Worm (Caenorhabditis elegans) whole organism, L3 larva: ENCODE data around the gene ccch-2.
A peak's percentile ranks its signal among the peaks of the same experiment; 100 is the strongest.
"Not testable (repeated sequence)": the region's sequence is repeated elsewhere in the genome, so short reads cannot be mapped to it uniquely, and the experiment has no call there.

Experiments used
- ZK546.5 ChIP-seq: sonication (generic microtip); optimal IDR thresholded peaks from 2 replicates; lab custom pipeline; 2017; ENCODE audit warnings: missing biosample characterization, missing genetic modification characterization
- aly-2 ChIP-seq: fragments of 150-350 bp; optimal IDR thresholded peaks from 2 replicates; lab custom pipeline; 2014; ENCODE audit warnings: missing biosample characterization, missing genetic modification characterization
- ama-1 ChIP-seq: fragments of 150-350 bp; optimal IDR thresholded peaks from 2 replicates; lab custom pipeline; 2018
- ceh-28 ChIP-seq: fragments of 150-350 bp; optimal IDR thresholded peaks from 2 replicates; lab custom pipeline; 2014; ENCODE audit warnings: missing biosample characterization, missing genetic modification reagents, missing genetic modification characterization
- ceh-82 ChIP-seq: fragments of 150-350 bp; optimal IDR thresholded peaks from 2 replicates; lab custom pipeline; 2014; ENCODE audit warnings: missing biosample characterization, missing genetic modification characterization
- ceh-9 ChIP-seq: sonication (generic microtip); optimal IDR thresholded peaks from 2 replicates; lab custom pipeline; 2018; ENCODE audit warnings: missing biosample characterization, missing genetic modification characterization
- daf-12 ChIP-seq: fragments of 150-350 bp; optimal IDR thresholded peaks from 2 replicates; lab custom pipeline; 2014; ENCODE audit warnings: missing biosample characterization, missing genetic modification reagents, missing genetic modification characterization
- egl-27 ChIP-seq: sonication (generic microtip); optimal IDR thresholded peaks from 4 replicates; lab custom pipeline; 2017; ENCODE audit warnings: missing biosample characterization, missing genetic modification reagents, missing genetic modification characterization
- egl-5 ChIP-seq: fragments of 150-350 bp; optimal IDR thresholded peaks from 2 replicates; lab custom pipeline; 2017; ENCODE audit warnings: missing biosample characterization, missing genetic modification reagents, missing genetic modification characterization, inconsistent platforms
- elt-1 ChIP-seq: fragments of 150-350 bp; optimal IDR thresholded peaks from 2 replicates; lab custom pipeline; 2014; ENCODE audit warnings: missing biosample characterization, missing genetic modification characterization
- elt-2 ChIP-seq: sonication (generic microtip); optimal IDR thresholded peaks from 2 replicates; lab custom pipeline; 2016; ENCODE audit warnings: missing genetic modification reagents, mild to moderate bottlenecking, missing genetic modification characterization, missing compliant biosample characterization
- elt-3 ChIP-seq, 3 experiments: fragments of 150-350 bp in 1 of 3; sonication (generic microtip) in 2 of 3; optimal IDR thresholded peaks; 2 replicates in 2 of 3; 4 replicates in 1 of 3; lab custom pipeline; 2014 to 2017; ENCODE audit warnings: missing biosample characterization in 3 of 3, missing genetic modification characterization in 3 of 3
- fkh-10 ChIP-seq: sonication (generic microtip); optimal IDR thresholded peaks from 2 replicates; lab custom pipeline; 2017; ENCODE audit warnings: missing biosample characterization, missing genetic modification reagents, missing genetic modification characterization
- fkh-2 ChIP-seq: fragments of 150-350 bp; optimal IDR thresholded peaks from 2 replicates; lab custom pipeline; 2014; ENCODE audit warnings: missing biosample characterization, missing genetic modification reagents, missing genetic modification characterization
- fos-1 ChIP-seq: fragments of 150-350 bp; optimal IDR thresholded peaks from 2 replicates; lab custom pipeline; 2014; ENCODE audit warnings: missing biosample characterization, missing genetic modification characterization
- jun-1 ChIP-seq: fragments of 150-350 bp; optimal IDR thresholded peaks from 2 replicates; lab custom pipeline; 2014; ENCODE audit warnings: missing biosample characterization, missing genetic modification reagents, missing genetic modification characterization
- lin-39 ChIP-seq: fragments of 150-350 bp; optimal IDR thresholded peaks from 2 replicates; lab custom pipeline; 2018; ENCODE audit warnings: missing biosample characterization, missing genetic modification reagents, missing genetic modification characterization
- lsy-12 ChIP-seq: sonication (generic microtip); optimal IDR thresholded peaks from 2 replicates; lab custom pipeline; 2016; ENCODE audit warnings: mild to moderate bottlenecking, missing genetic modification characterization, missing compliant biosample characterization
- mdl-1 ChIP-seq: fragments of 150-350 bp; optimal IDR thresholded peaks from 2 replicates; lab custom pipeline; 2014; ENCODE audit warnings: missing biosample characterization, missing genetic modification characterization
- nfya-1 ChIP-seq: sonication (generic microtip); optimal IDR thresholded peaks from 2 replicates; lab custom pipeline; 2017; ENCODE audit warnings: missing genetic modification characterization, mild to moderate bottlenecking, missing compliant biosample characterization, antibody characterized with exemption, moderate library complexity; ENCODE audit not compliant: insufficient read depth
- nhr-11 ChIP-seq: fragments of 150-350 bp; optimal IDR thresholded peaks from 2 replicates; lab custom pipeline; 2014; ENCODE audit warnings: missing biosample characterization, missing genetic modification characterization
- nhr-12 ChIP-seq: fragments of 150-350 bp; optimal IDR thresholded peaks from 2 replicates; lab custom pipeline; 2014; ENCODE audit warnings: missing biosample characterization, missing genetic modification characterization
- nhr-23 ChIP-seq: fragments of 150-350 bp; optimal IDR thresholded peaks from 2 replicates; lab custom pipeline; 2014; ENCODE audit warnings: missing biosample characterization, missing genetic modification reagents, missing genetic modification characterization
- nhr-28 ChIP-seq: fragments of 150-350 bp; optimal IDR thresholded peaks from 2 replicates; lab custom pipeline; 2014; ENCODE audit warnings: missing biosample characterization, missing genetic modification characterization
- nhr-76 ChIP-seq: fragments of 150-350 bp; sonication (generic microtip); optimal IDR thresholded peaks from 5 replicates; lab custom pipeline; 2014; ENCODE audit warnings: missing biosample characterization, missing genetic modification characterization
- pha-4 ChIP-seq: fragments of 150-350 bp; optimal IDR thresholded peaks from 2 replicates; lab custom pipeline; 2014; ENCODE audit warnings: missing biosample characterization, missing genetic modification reagents, missing genetic modification characterization
- snpc-4 ChIP-seq: fragments of 150-350 bp; optimal IDR thresholded peaks from 2 replicates; lab custom pipeline; 2014; ENCODE audit warnings: missing biosample characterization, missing genetic modification characterization
- unc-62 ChIP-seq: fragments of 150-350 bp; sonication (generic microtip); optimal IDR thresholded peaks from 4 replicates; lab custom pipeline; 2014; ENCODE audit warnings: missing biosample characterization, missing genetic modification reagents, missing genetic modification characterization
- zag-1 ChIP-seq: fragments of 150-350 bp; optimal IDR thresholded peaks from 2 replicates; lab custom pipeline; 2014; ENCODE audit warnings: missing biosample characterization, missing genetic modification characterization
- ztf-11 ChIP-seq: fragments of 150-350 bp; optimal IDR thresholded peaks from 2 replicates; lab custom pipeline; 2014; ENCODE audit warnings: missing biosample characterization, missing genetic modification characterization
- ztf-4 ChIP-seq: fragments of 150-350 bp; optimal IDR thresholded peaks from 2 replicates; lab custom pipeline; 2014; ENCODE audit warnings: missing biosample characterization, missing genetic modification characterization

Gene ccch-2

DNA sequence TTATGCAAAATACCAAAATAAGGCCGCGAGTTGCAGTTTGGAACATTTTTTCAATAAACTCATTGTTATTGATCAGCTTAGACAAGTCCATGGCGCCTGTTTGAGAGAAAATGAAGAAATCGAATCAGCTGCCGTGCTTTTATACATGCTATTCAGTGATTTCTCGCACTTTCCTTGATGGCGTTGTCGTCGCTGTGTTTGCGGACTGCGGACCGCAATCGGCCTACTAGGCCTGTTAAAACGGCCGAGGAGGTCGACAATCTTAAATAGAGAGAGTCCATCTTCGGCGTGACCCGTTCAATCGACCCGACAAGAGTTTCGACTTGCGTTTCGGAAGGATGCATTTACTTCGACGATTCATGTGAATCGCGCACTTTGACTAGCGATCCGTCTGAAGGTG, 12.7 kb downstream of the ccch-2 start, which contains the start of gene srz-75:
Gene srz-75 (minus strand): TSS at position 101 of the 400 bp plus-strand sequence.
- TF ChIP-seq fos-1 (tag; lab: Kevin White, UChicago): no peak
- no peak for TF ChIP-seq nhr-12 (tag; lab: Kevin White, UChicago)
- TF ChIP-seq lsy-12 (tag; lab: Kevin White, UChicago): no peak
- no peak for TF ChIP-seq ceh-28 (tag; lab: Kevin White, UChicago)
- TF ChIP-seq snpc-4 (tag; lab: Kevin White, UChicago): no peak
- no peak for TF ChIP-seq nhr-11 (tag; lab: Kevin White, UChicago)

DNA sequence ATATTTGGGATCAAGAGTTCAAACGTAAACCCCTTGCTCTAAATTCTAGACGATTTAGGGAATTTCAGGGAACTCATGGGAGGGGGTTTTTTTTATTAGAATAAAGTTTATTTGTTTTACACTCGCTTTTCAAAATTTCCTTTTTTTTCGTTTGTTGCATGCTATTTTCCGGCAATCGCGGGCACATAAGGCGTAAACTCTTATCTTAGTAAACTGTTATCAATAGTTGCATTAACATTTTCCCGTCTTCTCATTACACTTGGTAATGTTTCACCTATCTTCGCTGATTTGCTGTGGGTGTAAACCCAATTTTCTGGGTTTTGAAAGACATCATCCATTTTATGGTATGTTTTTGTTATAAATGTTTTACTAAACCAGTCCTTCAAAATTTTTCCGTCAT, 15.9 kb downstream of the ccch-2 start:
- peak; percentile 68 for TF ChIP-seq elt-2 (tag; lab: Kevin White, UChicago)
- no peak for TF ChIP-seq jun-1 (tag; lab: Kevin White, UChicago)

DNA sequence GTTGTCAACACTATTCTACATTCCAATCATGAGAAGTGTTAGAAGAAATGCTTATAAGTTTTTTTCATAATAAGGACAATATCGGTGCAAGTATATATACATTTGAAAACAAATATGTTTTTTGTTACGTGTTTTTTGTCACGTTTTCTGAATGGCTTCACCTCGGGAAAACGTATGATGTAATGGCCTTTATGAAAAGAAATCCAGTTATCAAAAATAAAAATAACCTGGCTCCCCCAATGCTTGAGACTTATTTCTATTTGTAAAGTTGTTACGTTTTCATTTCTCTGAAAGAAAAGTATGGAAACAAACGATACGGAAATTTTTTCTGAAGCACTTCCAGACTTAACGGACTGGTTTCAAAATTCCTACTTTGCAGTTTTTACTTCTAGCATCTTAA, 20.8 kb downstream of the ccch-2 start, which contains the start of gene srz-72:
Gene srz-72 (plus strand): TSS at position 301 of the 400 bp plus-strand sequence.
- no peak for TF ChIP-seq zag-1
- no peak for TF ChIP-seq fkh-10 (GFP tag; lab: Kevin White, UChicago)
- TF ChIP-seq, all 47 proteins: peak for 0

DNA sequence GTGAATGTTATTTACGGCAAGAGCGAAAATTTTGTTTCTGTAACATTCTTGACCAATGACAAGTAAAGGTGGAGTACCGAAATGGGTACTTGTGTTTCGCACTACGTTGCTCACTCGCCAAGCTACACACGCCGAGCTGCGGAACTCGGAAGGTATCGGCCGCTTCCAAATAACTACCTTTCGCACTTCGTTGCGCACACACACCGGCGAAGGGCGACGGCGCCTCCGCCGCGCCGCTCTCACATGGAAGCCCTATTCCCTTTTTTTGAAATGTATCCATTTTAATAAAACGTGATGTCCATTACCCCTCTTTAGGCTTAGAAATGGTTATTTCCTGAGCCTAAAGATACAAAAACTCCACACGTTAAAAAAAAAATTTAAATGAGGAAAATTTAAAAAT, 28.9 kb downstream of the ccch-2 start:
- TF ChIP-seq mdl-1 (tag; lab: Kevin White, UChicago): no peak
- no peak for TF ChIP-seq nhr-12 (tag; lab: Kevin White, UChicago)
- no peak for TF ChIP-seq fkh-2 (tag; lab: Kevin White, UChicago)
- TF ChIP-seq fkh-10 (GFP tag; lab: Kevin White, UChicago): no peak
- no peak for TF ChIP-seq jun-1 (tag; lab: Kevin White, UChicago)
- TF ChIP-seq elt-3 (tag; optimal IDR thresholded peaks at IDR 0.05; lab: Kevin White, UChicago): no peak
- no peak for TF ChIP-seq snpc-4 (tag; lab: Kevin White, UChicago)
- TF ChIP-seq pha-4 (tag; lab: Kevin White, UChicago): no peak
- no peak for TF ChIP-seq nhr-76 (tag; lab: Kevin White, UChicago)
- TF ChIP-seq ztf-11: no peak
- no peak for TF ChIP-seq ceh-9 (tag; lab: Kevin White, UChicago)
- TF ChIP-seq egl-27 (tag; lab: Kevin White, UChicago): no peak
- no peak for TF ChIP-seq nhr-28 (tag; lab: Kevin White, UChicago)
- no peak for TF ChIP-seq nfya-1 (tag; lab: Kevin White, UChicago)
- TF ChIP-seq nhr-23 (tag; lab: Kevin White, UChicago): no peak

DNA sequence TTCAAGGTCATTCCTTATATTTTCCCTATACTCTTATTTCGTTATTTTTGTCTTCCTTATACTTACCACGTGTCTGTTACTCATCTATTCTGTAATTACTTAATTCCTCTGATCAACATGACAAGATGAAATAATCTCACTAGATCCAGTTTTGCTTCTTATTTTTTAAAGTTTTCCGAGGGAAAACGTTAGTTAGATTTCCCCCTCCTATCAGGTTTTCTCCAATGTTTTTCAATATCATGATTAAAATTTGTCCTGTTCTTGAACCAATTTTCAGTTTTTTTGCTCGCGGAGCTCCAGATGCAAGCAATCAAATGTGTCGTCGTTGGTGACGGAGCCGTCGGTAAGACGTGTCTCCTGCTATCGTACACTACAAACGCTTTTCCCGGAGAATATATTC, 29.9 kb downstream of the ccch-2 start, which contains the start of gene rac-2:
Gene rac-2 (plus strand): TSS at position 301 of the 400 bp plus-strand sequence.
- TF ChIP-seq nhr-23, ceh-28, ZK546.5 (tag; lab: Kevin White, UChicago): not testable (repeated sequence)

DNA sequence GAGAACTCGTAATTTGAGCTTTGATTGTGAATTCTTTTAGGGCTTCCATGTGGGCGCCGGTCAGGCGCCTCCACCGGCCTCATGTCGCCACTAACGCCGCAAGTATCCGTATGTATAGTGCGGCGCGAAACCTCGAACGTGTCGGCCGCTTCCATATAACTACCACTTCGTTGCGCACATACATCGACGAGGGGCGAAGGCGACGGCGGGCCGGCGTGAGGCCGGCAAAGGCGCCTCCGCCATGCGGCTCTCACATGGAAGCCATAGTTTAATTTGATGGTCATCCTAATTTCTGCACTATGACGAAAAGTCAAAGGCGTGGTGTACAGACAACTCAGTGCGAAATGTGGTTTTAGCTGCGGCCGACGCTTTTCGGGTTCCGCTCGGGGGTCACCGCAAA, 32.1 kb downstream of the ccch-2 start:
- TF ChIP-seq ama-1 (lab: Kevin White, UChicago) (no peak), pha-4 (tag; lab: Kevin White, UChicago) (no peak), zag-1 (no peak), fkh-2 (tag; lab: Kevin White, UChicago) (no peak), mdl-1 (tag; lab: Kevin White, UChicago) (no peak), ceh-82 (tag; lab: Kevin White, UChicago) (no peak), elt-2 (tag; lab: Kevin White, UChicago) (no peak), ztf-4 (tag; lab: Kevin White, UChicago) (no peak), lin-39 (tag; lab: Kevin White, UChicago) (no peak), daf-12 (tag; lab: Kevin White, UChicago) (no peak), aly-2 (tag; lab: Kevin White, UChicago) (no peak), nhr-12 (tag; lab: Kevin White, UChicago) (no peak), unc-62 (GFP tag; lab: Kevin White, UChicago) (no peak), elt-1 (tag; lab: Kevin White, UChicago) (no peak), egl-5 (tag; lab: Kevin White, UChicago) (no peak), nhr-11 (tag; lab: Kevin White, UChicago) (no peak), nhr-23 (tag; lab: Kevin White, UChicago) (no peak), ceh-9 (tag; lab: Kevin White, UChicago) (no peak), lsy-12 (tag; lab: Kevin White, UChicago) (no peak)
- TF ChIP-seq, all 47 proteins: peak for 0
